Worm (Caenorhabditis elegans): ENCODE results near the gene dmd-8.

dmd-8 gene

ce11 chrV:284808-285207 lies 51.4 kb downstream of the dmd-8 start:
- TF ChIP-seq nhr-23 (tag; optimal IDR thresholded peaks at IDR 0.05) (no peak), elt-2 (tag; optimal IDR thresholded peaks at IDR 0.05) (no peak), lsy-12 (tag; optimal IDR thresholded peaks at IDR 0.05) (no peak), R02D3.7 (tag; optimal IDR thresholded peaks at IDR 0.05) (no peak), mml-1 (tag; optimal IDR thresholded peaks at IDR 0.05) (no peak), zag-1 (tag; optimal IDR thresholded peaks at IDR 0.05) (no peak), nfya-1 (tag; optimal IDR thresholded peaks at IDR 0.05; ENCODE audit: insufficient read depth) (no peak), pqm-1 (tag; optimal IDR thresholded peaks at IDR 0.05) (no peak), nhr-237 (tag; optimal IDR thresholded peaks at IDR 0.05) (no peak), ceh-16 (tag; optimal IDR thresholded peaks at IDR 0.05) (no peak)
